Fruit fly (Drosophila melanogaster) whole organism, embryonic: ENCODE measurements around the gene CG1801.

ENCODE experiments used
- Adf1 ChIP-seq: fragments of 200-800 bp; sonication (Bioruptor generic); IDR thresholded peaks from 2 replicates; pipeline ENCODE4 v1.3.6; 2022; ENCODE audit warnings: missing biosample characterization, missing genetic modification characterization
- CG1024 ChIP-seq: fragments of 200-800 bp; sonication (Bioruptor generic); IDR thresholded peaks from 2 replicates; pipeline ENCODE4 v1.3.6; 2022; ENCODE audit warnings: missing biosample characterization, missing genetic modification characterization
- CG10959 ChIP-seq: fragments of 200-800 bp; sonication (Bioruptor generic); IDR thresholded peaks from 2 replicates; pipeline ENCODE4 v1.3.6; 2022; ENCODE audit warnings: missing biosample characterization, missing genetic modification characterization
- CG10979 ChIP-seq: fragments of 200-800 bp; sonication (Bioruptor generic); optimal IDR thresholded peaks from 2 replicates; lab custom pipeline; 2018; ENCODE audit warnings: missing biosample characterization, mild to moderate bottlenecking, missing genetic modification characterization, moderate library complexity
- CG12744 ChIP-seq: fragments of 200-800 bp; sonication (Bioruptor generic); optimal IDR thresholded peaks from 2 replicates; lab custom pipeline; 2016; ENCODE audit warnings: missing biosample characterization, missing genetic modification characterization
- CG14441 ChIP-seq: fragments of 200-800 bp; sonication (Bioruptor generic); IDR thresholded peaks from 2 replicates; pipeline ENCODE4 v1.3.6; 2022; ENCODE audit warnings: missing biosample characterization, missing genetic modification characterization
- CG17385 ChIP-seq: fragments of 200-800 bp; sonication (Bioruptor generic); optimal IDR thresholded peaks from 3 replicates; lab custom pipeline; 2018; ENCODE audit warnings: missing biosample characterization, mild to moderate bottlenecking, missing genetic modification characterization
- CG17568 ChIP-seq: fragments of 200-800 bp; sonication (Bioruptor generic); optimal IDR thresholded peaks from 2 replicates; lab custom pipeline; 2018; ENCODE audit warnings: missing biosample characterization, mild to moderate bottlenecking, missing genetic modification characterization, moderate library complexity
- CG17829 ChIP-seq: fragments of 200-800 bp; optimal IDR thresholded peaks from 2 replicates; lab custom pipeline; 2019; ENCODE audit warnings: missing biosample characterization, mild to moderate bottlenecking, missing genetic modification characterization, moderate library complexity
- CG2875 ChIP-seq: fragments of 200-800 bp; sonication (Bioruptor generic); optimal IDR thresholded peaks from 2 replicates; lab custom pipeline; 2017; ENCODE audit warnings: missing biosample characterization, mild to moderate bottlenecking, missing genetic modification characterization, missing genetic modification reagents
- CG30020 ChIP-seq: fragments of 200-800 bp; optimal IDR thresholded peaks from 2 replicates; lab custom pipeline; 2019; ENCODE audit warnings: missing biosample characterization, mild to moderate bottlenecking, missing genetic modification characterization, moderate library complexity
- CG30403 ChIP-seq: fragments of 200-800 bp; sonication (Bioruptor generic); optimal IDR thresholded peaks from 3 replicates; lab custom pipeline; 2016; ENCODE audit warnings: missing biosample characterization, missing genetic modification characterization
- CG3847 ChIP-seq: fragments of 200-800 bp; sonication (Bioruptor generic); IDR thresholded peaks from 2 replicates; pipeline ENCODE4 v1.3.6; 2022; ENCODE audit warnings: missing biosample characterization, missing genetic modification characterization
- CG4854 ChIP-seq: fragments of 200-800 bp; sonication (Bioruptor generic); optimal IDR thresholded peaks from 2 replicates; lab custom pipeline; 2016; ENCODE audit warnings: missing biosample characterization, missing genetic modification characterization, inconsistent platforms
- CG7928 ChIP-seq: fragments of 200-800 bp; sonication (Bioruptor generic); optimal IDR thresholded peaks from 2 replicates; lab custom pipeline; 2017; ENCODE audit warnings: missing biosample characterization, mild to moderate bottlenecking, missing genetic modification characterization
- CG7963 ChIP-seq: fragments of 200-800 bp; sonication (Bioruptor generic); IDR thresholded peaks from 3 replicates; pipeline ENCODE4 v1.3.6; 2022; ENCODE audit warnings: missing biosample characterization, missing genetic modification characterization; ENCODE audit not compliant: partially characterized antibody
- CG7987 ChIP-seq: fragments of 200-800 bp; sonication (Bioruptor generic); optimal IDR thresholded peaks from 2 replicates; lab custom pipeline; 2018; ENCODE audit warnings: missing biosample characterization, mild to moderate bottlenecking, missing genetic modification characterization, moderate library complexity
- CG8359 ChIP-seq: fragments of 200-800 bp; sonication (Bioruptor generic); optimal IDR thresholded peaks from 2 replicates; lab custom pipeline; 2017; ENCODE audit warnings: missing biosample characterization, mild to moderate bottlenecking, missing genetic modification characterization, borderline replicate concordance
- CG8765 ChIP-seq: fragments of 200-800 bp; sonication (Bioruptor generic); IDR thresholded peaks from 2 replicates; pipeline ENCODE4 v1.3.6; 2022; ENCODE audit warnings: missing biosample characterization, missing genetic modification characterization
- CHES-1-like ChIP-seq: fragments of 200-800 bp; sonication (Bioruptor generic); optimal IDR thresholded peaks from 2 replicates; lab custom pipeline; 2016; ENCODE audit warnings: missing biosample characterization, missing genetic modification characterization
- H15 ChIP-seq: fragments of 200-800 bp; sonication (Bioruptor generic); IDR thresholded peaks from 3 replicates; pipeline ENCODE4 v1.3.6; 2022; ENCODE audit warnings: missing biosample characterization, missing genetic modification characterization
- HLHmδ ChIP-seq: fragments of 200-800 bp; sonication (Bioruptor generic); optimal IDR thresholded peaks from 2 replicates; lab custom pipeline; 2018; ENCODE audit warnings: missing biosample characterization, mild to moderate bottlenecking, missing genetic modification characterization, moderate library complexity
- Hr39 ChIP-seq: fragments of >200 bp; optimal IDR thresholded peaks from 2 replicates; lab custom pipeline; 2017
- Lhr ChIP-seq: fragments of 200-800 bp; sonication (Bioruptor generic); optimal IDR thresholded peaks from 3 replicates; lab custom pipeline; 2017; ENCODE audit warnings: mild to moderate bottlenecking, missing biosample characterization, missing genetic modification reagents, missing genetic modification characterization
- MBD-R2 ChIP-seq: fragments of 200-800 bp; sonication (Bioruptor generic); IDR thresholded peaks from 2 replicates; pipeline ENCODE4 v1.3.6; 2022; ENCODE audit warnings: missing biosample characterization, missing genetic modification characterization
- Mrtf ChIP-seq: fragments of 200-800 bp; sonication (Bioruptor generic); IDR thresholded peaks from 3 replicates; pipeline ENCODE4 v1.3.6; 2022; ENCODE audit warnings: missing biosample characterization, missing genetic modification characterization
- NfI ChIP-seq: fragments of 200-800 bp; sonication (Bioruptor generic); optimal IDR thresholded peaks from 3 replicates; lab custom pipeline; 2018; ENCODE audit warnings: missing biosample characterization, mild to moderate bottlenecking, missing genetic modification characterization, moderate library complexity
- Opbp ChIP-seq: fragments of 200-800 bp; sonication (Bioruptor generic); IDR thresholded peaks from 3 replicates; pipeline ENCODE4 v1.3.6; 2022; ENCODE audit warnings: missing biosample characterization, missing genetic modification characterization; ENCODE audit not compliant: partially characterized antibody
- Optix ChIP-seq: fragments of 200-800 bp; sonication (Bioruptor generic); IDR thresholded peaks from 3 replicates; pipeline ENCODE4 v1.3.6; 2022; ENCODE audit warnings: missing biosample characterization, missing genetic modification characterization
- ato ChIP-seq: fragments of 200-800 bp; sonication (Bioruptor generic); IDR thresholded peaks from 2 replicates; pipeline ENCODE4 v1.3.6; 2022; ENCODE audit warnings: missing biosample characterization, missing genetic modification characterization; ENCODE audit not compliant: partially characterized antibody
- bbx ChIP-seq: fragments of 200-800 bp; sonication (Bioruptor generic); IDR thresholded peaks from 2 replicates; pipeline ENCODE4 v1.3.6; 2022; ENCODE audit warnings: missing biosample characterization, missing genetic modification characterization; ENCODE audit not compliant: partially characterized antibody
- cad ChIP-seq: fragments of >200 bp; optimal IDR thresholded peaks from 2 replicates; lab custom pipeline; 2017; ENCODE audit warnings: missing biosample characterization, missing genetic modification characterization
- cato ChIP-seq: fragments of 200-800 bp; sonication (Bioruptor generic); optimal IDR thresholded peaks from 2 replicates; lab custom pipeline; 2016; ENCODE audit warnings: missing biosample characterization, missing genetic modification characterization, borderline replicate concordance
- chn ChIP-seq: fragments of 200-800 bp; sonication (Bioruptor generic); optimal IDR thresholded peaks from 2 replicates; lab custom pipeline; 2016; ENCODE audit warnings: missing biosample characterization, missing genetic modification characterization
- danr ChIP-seq: fragments of 200-800 bp; sonication (Bioruptor generic); IDR thresholded peaks from 2 replicates; pipeline ENCODE4 v1.3.6; 2022; ENCODE audit warnings: missing biosample characterization, missing genetic modification characterization
- dati ChIP-seq: fragments of 200-800 bp; sonication (Bioruptor generic); IDR thresholded peaks from 2 replicates; pipeline ENCODE4 v1.3.6; 2022; ENCODE audit warnings: missing biosample characterization, missing genetic modification characterization
- fd102C ChIP-seq: fragments of 200-800 bp; sonication (Bioruptor generic); optimal IDR thresholded peaks from 2 replicates; lab custom pipeline; 2018; ENCODE audit warnings: missing biosample characterization, mild to moderate bottlenecking, missing genetic modification characterization, moderate library complexity
- gfzf ChIP-seq: fragments of 200-800 bp; sonication (Bioruptor generic); optimal IDR thresholded peaks from 2 replicates; lab custom pipeline; 2016; ENCODE audit warnings: missing biosample characterization, mild to moderate bottlenecking, missing genetic modification characterization, moderate library complexity
- hb ChIP-seq: fragments of 200-800 bp; sonication (Bioruptor generic); IDR thresholded peaks from 3 replicates; pipeline ENCODE4 v1.3.6; 2022; ENCODE audit warnings: missing biosample characterization, missing genetic modification characterization; ENCODE audit not compliant: partially characterized antibody
- kah ChIP-seq: fragments of 200-800 bp; sonication (Bioruptor generic); optimal IDR thresholded peaks from 2 replicates; lab custom pipeline; 2018; ENCODE audit warnings: missing biosample characterization, mild to moderate bottlenecking, missing genetic modification characterization
- org-1 ChIP-seq: fragments of 200-800 bp; sonication (Bioruptor generic); optimal IDR thresholded peaks from 2 replicates; lab custom pipeline; 2017; ENCODE audit warnings: missing biosample characterization, missing genetic modification characterization
- pan ChIP-seq, 4 experiments: fragments of >200 bp in 3 of 4; fragments of 200-800 bp in 1 of 4; sonication (Bioruptor generic) in 1 of 4; optimal IDR thresholded peaks in 3 of 4; IDR thresholded peaks in 1 of 4; 2 replicates each; pipeline versions ENCODE4 v1.3.6 to Lab custom; 2017 to 2022; ENCODE audit warnings: missing biosample characterization in 2 of 4, missing genetic modification characterization in 2 of 4, mixed read lengths in 1 of 4
- pb ChIP-seq: fragments of 200-800 bp; sonication (Bioruptor generic); optimal IDR thresholded peaks from 3 replicates; lab custom pipeline; 2016; ENCODE audit warnings: missing biosample characterization, missing genetic modification characterization
- sens ChIP-seq: fragments of 200-800 bp; sonication (Bioruptor generic); peaks from one replicate; lab custom pipeline; 2016; ENCODE audit warnings: missing biosample characterization, missing genetic modification characterization
- trem ChIP-seq: fragments of 200-800 bp; optimal IDR thresholded peaks from 3 replicates; lab custom pipeline; 2019; ENCODE audit warnings: missing biosample characterization, mild to moderate bottlenecking, missing genetic modification characterization, moderate library complexity
- vfl ChIP-seq: fragments of 200-800 bp; sonication (Bioruptor generic); optimal IDR thresholded peaks from 2 replicates; lab custom pipeline; 2016; ENCODE audit warnings: missing biosample characterization, missing genetic modification characterization
- vnd ChIP-seq: fragments of 200-800 bp; sonication (Bioruptor generic); IDR thresholded peaks from 3 replicates; pipeline ENCODE4 v1.3.6; 2022; ENCODE audit warnings: missing biosample characterization, missing genetic modification characterization; ENCODE audit not compliant: partially characterized antibody
- vvl ChIP-seq: fragments of 200-800 bp; sonication (Bioruptor generic); IDR thresholded peaks from 2 replicates; pipeline ENCODE4 v1.3.6; 2022; ENCODE audit warnings: missing biosample characterization, missing genetic modification characterization
- zfh2 ChIP-seq: fragments of 200-800 bp; sonication (Bioruptor generic); optimal IDR thresholded peaks from 2 replicates; lab custom pipeline; 2016; ENCODE audit warnings: missing biosample characterization, missing genetic modification characterization

CG1801 gene

dm6 chrX:21306485-21307142 is 10.7 kb downstream of the CG1801 start, which contains the start of gene Abca3 (continued):
- TF ChIP-seq Hr39 (lab: Kevin White, UChicago) (no peak), Optix (GFP tag; lab: Robert Waterston, UW) (no peak), ato (GFP tag; lab: Robert Waterston, UW) (no peak), cato (GFP tag; lab: Kevin White, UChicago) (no peak), sens (peak; percentile 93), pb (peak; percentile 34), CG17568 (GFP tag; lab: Kevin White, UChicago) (peak; percentile 42), Opbp (GFP tag; lab: Robert Waterston, UW) (0 out of 3 replicates have a peak, but pooled peaks have one; percentile 26), CG7987 (no peak), CG30020 (tag; lab: Kevin White, UChicago) (peak; percentile 39), dati (no peak), CG4854 (GFP tag; lab: Kevin White, UChicago) (peak; percentile 17), fd102C (no peak), CG12744 (GFP tag; lab: Kevin White, UChicago) (peak; percentile 30), MBD-R2 (GFP tag; lab: Robert Waterston, UW) (0 out of 2 replicates have a peak, but pooled peaks have one; percentile 37), CG10959 (GFP tag; lab: Robert Waterston, UW) (0 out of 2 replicates have a peak, but pooled peaks have one; percentile 13), org-1 (GFP tag; lab: Kevin White, UChicago) (peak; percentile 12), kah (GFP tag; lab: Kevin White, UChicago) (peak; percentile 11), trem (tag; lab: Kevin White, UChicago) (no peak), bbx (GFP tag; lab: Robert Waterston, UW) (no peak), CG17385 (GFP tag; lab: Kevin White, UChicago) (peak; percentile 55), vnd (no peak), pan (optimal IDR thresholded peaks at IDR 0.05; lab: Kevin White, UChicago) (no peak), pan (GFP tag; optimal IDR thresholded peaks at IDR 0.05 in 1 of 2, IDR thresholded peaks at IDR 0.05 in 1 of 2) (peak in 1 of 2 experiments; percentile 43), CG7963 (GFP tag; lab: Robert Waterston, UW) (no peak), CHES-1-like (GFP tag; lab: Kevin White, UChicago) (peak; percentile 54), CG1024 (GFP tag; lab: Robert Waterston, UW) (no peak), gfzf (GFP tag; lab: Kevin White, UChicago) (peak; percentile 48), CG7928 (peak; percentile 33), CG3847 (no peak; the same call in none of the 2 replicates), CG8359 (GFP tag; lab: Kevin White, UChicago) (no peak), H15 (GFP tag; lab: Robert Waterston, UW) (no peak), CG17829 (tag; lab: Kevin White, UChicago) (peak; percentile 54), CG14441 (GFP tag; lab: Robert Waterston, UW) (no peak), vvl (no peak), danr (0 out of 2 replicates have a peak, but pooled peaks have one; percentile 18), cad (GFP tag; lab: Kevin White, UChicago) (no peak), CG8765 (GFP tag; lab: Robert Waterston, UW) (no peak), zfh2 (GFP tag; lab: Kevin White, UChicago) (peak; percentile 60), HLHmδ (GFP tag; lab: Kevin White, UChicago) (no peak), chn (no peak), CG10979 (peak; percentile 34), CG2875 (GFP tag; lab: Kevin White, UChicago) (no peak), CG30403 (peak; percentile 66), Lhr (GFP tag; lab: Kevin White, UChicago) (no peak), hb (no peak), vfl (GFP tag; lab: Kevin White, UChicago) (peak; percentile 53), NfI (GFP tag; lab: Kevin White, UChicago) (peak; percentile 71), Mrtf (no peak), Adf1 (peak; percentile 22; the same call in 1 of the 2 replicates)
